ENCODE assay signal across 5 worm cellular contexts in genomic region chrX:14297209-14297608, ce11.
TF ChIP-seq lines count a peak whose summit lies in the region.

No protein-coding gene starts in this region.

TF ChIP-seq in whole organism, L1 larva, 84 proteins besides CTCF, POLR2A, EP300 and RAD21 (continues in another document):
- TF ChIP-seq elt-3 (tag; optimal IDR thresholded peaks at IDR 0.05; lab: Kevin White, UChicago) (no peak), alr-1 (tag; optimal IDR thresholded peaks at IDR 0.05; lab: Kevin White, UChicago; ENCODE audit: borderline replicate concordance) (no peak), ceh-82 (tag; optimal IDR thresholded peaks at IDR 0.05; lab: Kevin White, UChicago) (peak; percentile 63 to 72 (median 65)), nhr-237 (tag; optimal IDR thresholded peaks at IDR 0.05; lab: Kevin White, UChicago) (no peak), nhr-20 (tag; optimal IDR thresholded peaks at IDR 0.05; lab: Kevin White, UChicago) (peak; percentile 77), nhr-77 (tag; optimal IDR thresholded peaks at IDR 0.05; lab: Kevin White, UChicago) (peak; percentile 45), nhr-90 (tag; optimal IDR thresholded peaks at IDR 0.05; lab: Kevin White, UChicago; ENCODE audit: poor library complexity) (peak; percentile 52), nhr-85 (tag; lab: Kevin White, UChicago) (peak; percentile 69), vab-15 (tag; optimal IDR thresholded peaks at IDR 0.05; lab: Kevin White, UChicago) (no peak), C16A3.4 (tag; optimal IDR thresholded peaks at IDR 0.05; lab: Kevin White, UChicago) (peak; percentile 74), snpc-4 (tag; optimal IDR thresholded peaks at IDR 0.05; lab: Kevin White, UChicago) (no peak), tlp-1 (tag; optimal IDR thresholded peaks at IDR 0.05; lab: Kevin White, UChicago) (no peak), ceh-90 (tag; optimal IDR thresholded peaks at IDR 0.05; lab: Kevin White, UChicago) (no peak), unc-130 (tag; optimal IDR thresholded peaks at IDR 0.05; lab: Kevin White, UChicago) (no peak), unc-30 (tag; optimal IDR thresholded peaks at IDR 0.05; lab: Kevin White, UChicago) (no peak), dsc-1 (tag; optimal IDR thresholded peaks at IDR 0.05; lab: Kevin White, UChicago) (peak; percentile 73), xbp-1 (tag; optimal IDR thresholded peaks at IDR 0.05; lab: Kevin White, UChicago) (peak; percentile 57), lir-3 (tag; optimal IDR thresholded peaks at IDR 0.05; lab: Kevin White, UChicago; ENCODE audit: poor library complexity) (no peak)

TF ChIP-seq in whole organism, L3 larva, 47 proteins besides CTCF, POLR2A, EP300 and RAD21 (continues in another document):
- TF ChIP-seq elt-3 (tag; optimal IDR thresholded peaks at IDR 0.05; lab: Kevin White, UChicago) (peak in 1 of 3 experiments; percentile 12), elt-2 (tag; optimal IDR thresholded peaks at IDR 0.05; lab: Kevin White, UChicago) (peak; percentile 30), nhr-25 (tag; optimal IDR thresholded peaks at IDR 0.05; lab: Kevin White, UChicago) (peak; percentile 68), nhr-28 (tag; optimal IDR thresholded peaks at IDR 0.05; lab: Kevin White, UChicago) (no peak), fkh-10 (GFP tag; optimal IDR thresholded peaks at IDR 0.05; lab: Kevin White, UChicago) (no peak), mdl-1 (tag; optimal IDR thresholded peaks at IDR 0.05; lab: Kevin White, UChicago) (peak; percentile 34), lin-39 (tag; optimal IDR thresholded peaks at IDR 0.05; lab: Kevin White, UChicago) (peak; percentile 96), nfya-1 (tag; optimal IDR thresholded peaks at IDR 0.05; lab: Kevin White, UChicago; ENCODE audit: insufficient read depth) (peak; percentile 93), jun-1 (tag; optimal IDR thresholded peaks at IDR 0.05; lab: Kevin White, UChicago) (peak; percentile 50), lsy-12 (tag; optimal IDR thresholded peaks at IDR 0.05; lab: Kevin White, UChicago) (peak; percentile 33), egl-5 (tag; optimal IDR thresholded peaks at IDR 0.05; lab: Kevin White, UChicago) (peak; percentile 37), ztf-11 (tag; optimal IDR thresholded peaks at IDR 0.05; lab: Kevin White, UChicago) (no peak), elt-1 (tag; optimal IDR thresholded peaks at IDR 0.05; lab: Kevin White, UChicago) (peak; percentile 16), hmg-11 (tag; optimal IDR thresholded peaks at IDR 0.05; lab: Kevin White, UChicago) (peak; percentile 87), pqm-1 (tag; optimal IDR thresholded peaks at IDR 0.05; lab: Kevin White, UChicago) (peak; percentile 10), skn-1 (tag; optimal IDR thresholded peaks at IDR 0.05; lab: Kevin White, UChicago) (peak; percentile 69), lin-15B (tag; optimal IDR thresholded peaks at IDR 0.05; lab: Kevin White, UChicago) (peak; percentile 20), ceh-28 (tag; optimal IDR thresholded peaks at IDR 0.05; lab: Kevin White, UChicago) (peak; percentile 93), nhr-23 (tag; optimal IDR thresholded peaks at IDR 0.05; lab: Kevin White, UChicago) (peak; percentile 29)

TF ChIP-seq in whole organism, early embryonic, 17 proteins besides CTCF, POLR2A, EP300 and RAD21:
- TF ChIP-seq hmg-4 (GFP tag; optimal IDR thresholded peaks at IDR 0.05; lab: Kevin White, UChicago) = peak; percentile 75
- no peak for TF ChIP-seq tra-4 (tag; optimal IDR thresholded peaks at IDR 0.05; lab: Kevin White, UChicago)
- TF ChIP-seq B0310.2 (tag; optimal IDR thresholded peaks at IDR 0.05; lab: Kevin White, UChicago) = no peak
- TF ChIP-seq ceh-36 (tag; optimal IDR thresholded peaks at IDR 0.05; lab: Kevin White, UChicago) = no peak
- TF ChIP-seq aly-1 (tag; optimal IDR thresholded peaks at IDR 0.05; lab: Kevin White, UChicago) = no peak
- TF ChIP-seq scrt-1 (GFP tag; IDR thresholded peaks at IDR 0.05; lab: Robert Waterston, UW) = no peak
- no peak for TF ChIP-seq ama-1 (optimal IDR thresholded peaks at IDR 0.05; lab: Kevin White, UChicago)
- TF ChIP-seq flt-1 (GFP tag; IDR thresholded peaks at IDR 0.05; lab: Robert Waterston, UW) = no peak
TF ChIP-seq in whole organism, early embryonic: peak in this region for 1.

TF ChIP-seq in whole organism, midembryonic, 9 proteins besides CTCF, POLR2A, EP300 and RAD21:
- 0 out of 2 replicates have a peak, but pooled peaks have one; percentile 17 for TF ChIP-seq ztf-23 (GFP tag; IDR thresholded peaks at IDR 0.05; lab: Robert Waterston, UW)
- peak; percentile 82 for TF ChIP-seq flt-1 (GFP tag; IDR thresholded peaks at IDR 0.05; lab: Robert Waterston, UW)
- TF ChIP-seq cog-1 (tag; optimal IDR thresholded peaks at IDR 0.05; lab: Kevin White, UChicago) = peak; percentile 24
- TF ChIP-seq T22C8.4 (GFP tag; IDR thresholded peaks at IDR 0.05; lab: Robert Waterston, UW) = peak; percentile 93
- TF ChIP-seq klf-2 (GFP tag; conservative IDR thresholded peaks at IDR 0.05; lab: Robert Waterston, UW) = no peak
- no peak for TF ChIP-seq ref-1 (GFP tag; conservative IDR thresholded peaks at IDR 0.05; lab: Robert Waterston, UW)
- no peak for TF ChIP-seq tab-1 (GFP tag; IDR thresholded peaks at IDR 0.05; lab: Robert Waterston, UW)
- TF ChIP-seq med-1 (GFP tag; optimal IDR thresholded peaks at IDR 0.05; lab: Kevin White, UChicago; ENCODE audit: insufficient read depth) = no peak
- no peak for TF ChIP-seq ztf-29 (GFP tag; IDR thresholded peaks at IDR 0.05; lab: Robert Waterston, UW)
TF ChIP-seq in whole organism, midembryonic: peak in this region for 4.

TF ChIP-seq in whole organism, young adult, 124 proteins besides CTCF, POLR2A, EP300 and RAD21:
- TF ChIP-seq die-1 (tag; optimal IDR thresholded peaks at IDR 0.05; lab: Kevin White, UChicago) (peak; percentile 16), nfyb-1 (GFP tag; IDR thresholded peaks at IDR 0.05; lab: Robert Waterston, UW) (peak; percentile 82), Y53F4B.3 (GFP tag; IDR thresholded peaks at IDR 0.05; lab: Robert Waterston, UW) (no peak), F55B11.4 (tag; optimal IDR thresholded peaks at IDR 0.05; lab: Kevin White, UChicago; ENCODE audit: borderline replicate concordance, insufficient read depth) (no peak), unc-62 (GFP tag; optimal IDR thresholded peaks at IDR 0.05; lab: Kevin White, UChicago) (peak; percentile 26), dox-1 (GFP tag; IDR thresholded peaks at IDR 0.05; lab: Robert Waterston, UW) (peak; percentile 75; the same call in 1 of the 2 replicates), attf-5 (GFP tag; optimal IDR thresholded peaks at IDR 0.05; lab: Kevin White, UChicago) (peak; percentile 75), cebp-2 (GFP tag; IDR thresholded peaks at IDR 0.05; lab: Robert Waterston, UW) (0 out of 2 replicates have a peak, but pooled peaks have one; percentile 69), B0336.3 (GFP tag; IDR thresholded peaks at IDR 0.05; lab: Robert Waterston, UW) (no peak; the same call in 1 of the 2 replicates), K11D2.4 (GFP tag; IDR thresholded peaks at IDR 0.05; lab: Robert Waterston, UW) (0 out of 2 replicates have a peak, but pooled peaks have one; percentile 29), ztf-22 (GFP tag; optimal IDR thresholded peaks at IDR 0.05; lab: Kevin White, UChicago) (peak; percentile 5), K12H6.12 (tag; optimal IDR thresholded peaks at IDR 0.05; lab: Kevin White, UChicago) (peak; percentile 62), zfh-2 (GFP tag; conservative IDR thresholded peaks at IDR 0.05; lab: Robert Waterston, UW) (peak; percentile 93), Y95B8A.8 (GFP tag; IDR thresholded peaks at IDR 0.05; lab: Robert Waterston, UW) (no peak), ekl-4 (GFP tag; IDR thresholded peaks at IDR 0.05; lab: Robert Waterston, UW) (0 out of 2 replicates have a peak, but pooled peaks have one; percentile 43), D2030.7 (GFP tag; IDR thresholded peaks at IDR 0.05; lab: Robert Waterston, UW) (no peak), let-526 (GFP tag; IDR thresholded peaks at IDR 0.05; lab: Robert Waterston, UW) (no peak), gei-17 (GFP tag; optimal IDR thresholded peaks at IDR 0.05; lab: Kevin White, UChicago) (peak; percentile 31), madf-10 (tag; optimal IDR thresholded peaks at IDR 0.05; lab: Kevin White, UChicago) (peak; percentile 36), lir-1 (GFP tag; conservative IDR thresholded peaks at IDR 0.05; lab: Robert Waterston, UW) (peak; percentile 20; the same call in 1 of the 2 replicates), mxl-1 (tag; optimal IDR thresholded peaks at IDR 0.05; lab: Kevin White, UChicago) (no peak), pbrm-1 (GFP tag; IDR thresholded peaks at IDR 0.05; lab: Robert Waterston, UW) (0 out of 2 replicates have a peak, but pooled peaks have one; percentile 43), chd-7 (tag; optimal IDR thresholded peaks at IDR 0.05; lab: Kevin White, UChicago) (peak; percentile 28), let-607 (tag; optimal IDR thresholded peaks at IDR 0.05; lab: Kevin White, UChicago) (peak; percentile 9 to 24), B0035.1 (tag; optimal IDR thresholded peaks at IDR 0.05; lab: Kevin White, UChicago) (no peak), ztf-25 (GFP tag; IDR thresholded peaks at IDR 0.05; lab: Robert Waterston, UW) (no peak), F39B2.1 (GFP tag; IDR thresholded peaks at IDR 0.05; lab: Robert Waterston, UW) (no peak), fkh-3 (tag; optimal IDR thresholded peaks at IDR 0.05; lab: Kevin White, UChicago) (no peak), Y56A3A.18 (GFP tag; IDR thresholded peaks at IDR 0.05; lab: Robert Waterston, UW) (0 out of 2 replicates have a peak, but pooled peaks have one; percentile 17), sea-2 (GFP tag; IDR thresholded peaks at IDR 0.05; lab: Robert Waterston, UW) (no peak), attf-3 (GFP tag; conservative IDR thresholded peaks at IDR 0.05; lab: Robert Waterston, UW) (no peak), ceh-27 (GFP tag; optimal IDR thresholded peaks at IDR 0.05; lab: Kevin White, UChicago) (peak; percentile 77), somi-1 (GFP tag; optimal IDR thresholded peaks at IDR 0.05; lab: Kevin White, UChicago) (peak; percentile 45), efl-1 (GFP tag; optimal IDR thresholded peaks at IDR 0.05; lab: Kevin White, UChicago) (peak; percentile 6), lin-40 (tag; optimal IDR thresholded peaks at IDR 0.05; lab: Kevin White, UChicago) (peak; percentile 74), mcd-1 (GFP tag; IDR thresholded peaks at IDR 0.05; lab: Robert Waterston, UW) (peak; percentile 60), ztf-26 (tag; optimal IDR thresholded peaks at IDR 0.05; lab: Kevin White, UChicago) (no peak), hmg-1.2 (GFP tag; IDR thresholded peaks at IDR 0.05; lab: Robert Waterston, UW) (peak; percentile 88), nhr-80 (tag; optimal IDR thresholded peaks at IDR 0.05; lab: Kevin White, UChicago) (peak; percentile 56)

Comparison
In these comparisons a context has a peak if more than half of its experiments do, and no peak if none do; other contexts are left out.
1. Of the 8 proteins assayed by ChIP-seq in both whole organism, young adult and whole organism, L1 larva: peak only in whole organism, young adult: unc-62; only in whole organism, L1 larva: dpl-1, lin-35 and nhr-90; in both: efl-1; in neither: 3.